Worm (Caenorhabditis elegans): ENCODE measurements around the gene M04C3.2.

Gene M04C3.2

ce11 chrV:19448805-19449204 lies at the start of gene M04C3.2:
Gene M04C3.2 (minus strand): TSS chrV:19448905.
- TF ChIP-seq K12H6.12 (tag; optimal IDR thresholded peaks at IDR 0.05) (no peak), tlf-1 (GFP tag; optimal IDR thresholded peaks at IDR 0.05) (no peak), nfya-1 (tag; optimal IDR thresholded peaks at IDR 0.05; ENCODE audit: borderline replicate concordance, insufficient read depth) (no peak), F55B11.4 (tag; optimal IDR thresholded peaks at IDR 0.05; ENCODE audit: borderline replicate concordance, insufficient read depth) (no peak), repo-1 (tag; optimal IDR thresholded peaks at IDR 0.05) (no peak), madf-3 (GFP tag; IDR thresholded peaks at IDR 0.05) (no peak), sea-2 (GFP tag; IDR thresholded peaks at IDR 0.05) (no peak)

- peak; percentile 30 for TF ChIP-seq rpc-1 (optimal IDR thresholded peaks at IDR 0.05)
- TF ChIP-seq rpc-1 (tag; optimal IDR thresholded peaks at IDR 0.05) = peak; percentile 65
- TF ChIP-seq chd-7 (tag; optimal IDR thresholded peaks at IDR 0.05) = no peak
- TF ChIP-seq atf-7 (tag; optimal IDR thresholded peaks at IDR 0.05) = no peak
- peak; percentile 46 for TF ChIP-seq B0261.1 (tag; optimal IDR thresholded peaks at IDR 0.05)
- TF ChIP-seq tbp1 (GFP tag; optimal IDR thresholded peaks at IDR 0.05) = peak; percentile 69
- peak; percentile 36; the same call in 1 of the 2 replicates for TF ChIP-seq hmg-1.2 (GFP tag; IDR thresholded peaks at IDR 0.05)
Measured at ce11 chrV:19497087-19497486, 48.4 kb upstream of the M04C3.2 start.

- TF ChIP-seq rpc-1 (optimal IDR thresholded peaks at IDR 0.05) = no peak
- no peak for TF ChIP-seq rpc-1 (tag; optimal IDR thresholded peaks at IDR 0.05)
- no peak for TF ChIP-seq mxl-1 (tag; optimal IDR thresholded peaks at IDR 0.05)
- no peak for TF ChIP-seq ztf-6 (GFP tag; IDR thresholded peaks at IDR 0.05)
- no peak for TF ChIP-seq gei-17 (GFP tag; optimal IDR thresholded peaks at IDR 0.05)
- TF ChIP-seq fkh-3 (tag; optimal IDR thresholded peaks at IDR 0.05) = no peak
- no peak for TF ChIP-seq rec-8 (tag; optimal IDR thresholded peaks at IDR 0.05)
- no peak for TF ChIP-seq chd-7 (tag; optimal IDR thresholded peaks at IDR 0.05)
- TF ChIP-seq snpc-3.4 (tag; optimal IDR thresholded peaks at IDR 0.05) = no peak
- no peak for TF ChIP-seq snpc-1.3 (tag; optimal IDR thresholded peaks at IDR 0.05; ENCODE audit: insufficient read depth)
- no peak for TF ChIP-seq K11D2.4 (GFP tag; IDR thresholded peaks at IDR 0.05)
- no peak for TF ChIP-seq C06A6.2 (GFP tag; conservative IDR thresholded peaks at IDR 0.05)
- no peak for TF ChIP-seq snpc-1.1 (tag; optimal IDR thresholded peaks at IDR 0.05; ENCODE audit: insufficient read depth)
- no peak for TF ChIP-seq B0336.3 (GFP tag; IDR thresholded peaks at IDR 0.05)
- no peak for TF ChIP-seq pbrm-1 (GFP tag; IDR thresholded peaks at IDR 0.05)
- no peak for TF ChIP-seq ceh-79 (tag; optimal IDR thresholded peaks at IDR 0.05)
Measured at ce11 chrV:19495587-19495986, 46.9 kb upstream of the M04C3.2 start, which contains the start of gene scl-21. Gene scl-21 (minus strand): TSS chrV:19495687.

- TF ChIP-seq nfyb-1 (GFP tag; IDR thresholded peaks at IDR 0.05) (no peak), snpc-3.4 (tag; optimal IDR thresholded peaks at IDR 0.05) (no peak), rec-8 (tag; optimal IDR thresholded peaks at IDR 0.05) (no peak), madf-8 (GFP tag; conservative IDR thresholded peaks at IDR 0.05) (no peak), ZK185.1 (tag; optimal IDR thresholded peaks at IDR 0.05; ENCODE audit: poor library complexity, severe bottlenecking) (no peak), cebp-2 (GFP tag; IDR thresholded peaks at IDR 0.05) (no peak), zfh-2 (GFP tag; conservative IDR thresholded peaks at IDR 0.05) (peak; percentile 83), unc-62 (GFP tag; optimal IDR thresholded peaks at IDR 0.05) (no peak), nhr-90 (tag; optimal IDR thresholded peaks at IDR 0.05) (no peak), ceh-91 (GFP tag; IDR thresholded peaks at IDR 0.05) (no peak), mcd-1 (GFP tag; IDR thresholded peaks at IDR 0.05) (0 out of 2 replicates have a peak, but pooled peaks have one; percentile 11), ztf-28 (GFP tag; IDR thresholded peaks at IDR 0.05) (0 out of 2 replicates have a peak, but pooled peaks have one; percentile 36), him-1 (tag; optimal IDR thresholded peaks at IDR 0.05) (no peak), B0261.1 (tag; optimal IDR thresholded peaks at IDR 0.05) (no peak), egl-44 (GFP tag; IDR thresholded peaks at IDR 0.05) (no peak), egrh-3 (GFP tag; IDR thresholded peaks at IDR 0.05) (peak; percentile 72; the same call in 1 of the 2 replicates), ccch-3 (GFP tag; optimal IDR thresholded peaks at IDR 0.05) (no peak), rpc-1 (optimal IDR thresholded peaks at IDR 0.05) (no peak), rpc-1 (tag; optimal IDR thresholded peaks at IDR 0.05) (peak; percentile 22)
Measured at ce11 chrV:19495145-19495544, 46.4 kb upstream of the M04C3.2 start.

Data from whole organism, young adult.